Fruit fly (Drosophila melanogaster) whole organism: Measurements from ENCODE around the gene CG42729.

ENCODE experiments used
- CG8478 ChIP-seq: fragments of >200 bp; optimal IDR thresholded peaks from 2 replicates; lab custom pipeline; 2018; ENCODE audit warnings: inconsistent platforms
- Dll ChIP-seq: fragments of >200 bp; optimal IDR thresholded peaks from 2 replicates; lab custom pipeline; 2017
- EcR ChIP-seq, 2 experiments: fragments of >200 bp; optimal IDR thresholded peaks; 2 replicates each; lab custom pipeline; 2017; ENCODE audit warnings: missing biosample characterization in 2 of 2, missing genetic modification characterization in 2 of 2, missing genetic modification reagents in 2 of 2
- pan ChIP-seq: fragments of >200 bp; optimal IDR thresholded peaks from 2 replicates; lab custom pipeline; 2017
- psq ChIP-seq: fragments of >200 bp; optimal IDR thresholded peaks from 2 replicates; lab custom pipeline; 2017
- usp ChIP-seq: fragments of >200 bp; optimal IDR thresholded peaks from 2 replicates; lab custom pipeline; 2017; ENCODE audit warnings: missing biosample characterization, missing genetic modification characterization, mixed read lengths

DNA sequence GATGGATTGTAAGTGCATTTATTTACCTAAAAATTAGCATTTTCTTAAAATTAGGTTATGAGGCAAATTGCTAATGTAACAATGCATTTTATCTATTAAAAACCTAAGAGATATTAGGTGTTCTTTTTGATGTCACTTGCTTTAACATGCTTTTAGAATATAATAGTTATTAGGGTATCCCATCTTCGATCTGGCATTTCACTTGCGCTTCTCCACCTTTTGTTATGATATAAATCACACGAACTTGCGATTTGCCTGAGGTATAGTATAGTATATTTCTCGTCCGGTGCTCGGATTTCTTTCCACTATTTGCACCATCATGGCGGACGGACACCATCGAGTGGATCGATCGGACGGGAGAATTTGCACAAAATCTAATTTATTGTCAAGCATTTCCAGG is 2.8 kb upstream of the CG42729 start:
- TF ChIP-seq Dll (no peak), psq (lab: Kevin White, UChicago) (no peak), EcR (GFP tag; optimal IDR thresholded peaks at IDR 0.05; lab: Kevin White, UChicago) (no peak), usp (GFP tag; lab: Kevin White, UChicago) (no peak), CG8478 (lab: Kevin White, UChicago) (no peak), pan (lab: Kevin White, UChicago) (no peak)
